Fruit fly (Drosophila melanogaster) whole organism, prepupa: ENCODE measurements around the gene CG31064.

ENCODE experiments used
- Blimp-1 ChIP-seq: fragments of 200-800 bp; sonication (Bioruptor generic); optimal IDR thresholded peaks from 3 replicates; lab custom pipeline; 2017; ENCODE audit warnings: missing biosample characterization, missing genetic modification characterization, mild to moderate bottlenecking, moderate library complexity, missing genetic modification reagents
- CG11294 ChIP-seq: fragments of 200-800 bp; sonication (Bioruptor generic); IDR thresholded peaks from 2 replicates; pipeline ENCODE4 v1.3.6; 2022; ENCODE audit warnings: missing biosample characterization, missing genetic modification characterization
- CG11762 ChIP-seq: fragments of 200-800 bp; sonication (Bioruptor generic); optimal IDR thresholded peaks from 3 replicates; lab custom pipeline; 2016; ENCODE audit warnings: missing biosample characterization, missing genetic modification characterization; ENCODE audit not compliant: insufficient read depth
- CG11902 ChIP-seq: fragments of 200-800 bp; sonication (Bioruptor generic); optimal IDR thresholded peaks from 3 replicates; lab custom pipeline; 2016; ENCODE audit warnings: missing biosample characterization, missing genetic modification characterization
- CG15336 ChIP-seq: fragments of 200-800 bp; sonication (Bioruptor generic); IDR thresholded peaks from 2 replicates; pipeline ENCODE4 v1.3.6; 2022; ENCODE audit warnings: missing biosample characterization, missing genetic modification characterization
- CG1621 ChIP-seq: fragments of 200-800 bp; sonication (Bioruptor generic); optimal IDR thresholded peaks from 3 replicates; lab custom pipeline; 2018; ENCODE audit warnings: missing biosample characterization, mild to moderate bottlenecking, missing genetic modification characterization
- CG16779 ChIP-seq: fragments of 200-800 bp; sonication (Bioruptor generic); optimal IDR thresholded peaks from 3 replicates; lab custom pipeline; 2017; ENCODE audit warnings: missing biosample characterization, mild to moderate bottlenecking, missing genetic modification characterization
- CG3032 ChIP-seq: fragments of 200-800 bp; optimal IDR thresholded peaks from 2 replicates; lab custom pipeline; 2019; ENCODE audit warnings: missing biosample characterization, mild to moderate bottlenecking, missing genetic modification characterization, moderate library complexity
- CG31627 ChIP-seq: fragments of 200-800 bp; sonication (Bioruptor generic); optimal IDR thresholded peaks from 3 replicates; lab custom pipeline; 2016; ENCODE audit warnings: missing biosample characterization, missing genetic modification characterization
- CG34406 ChIP-seq: fragments of 200-800 bp; sonication (Bioruptor generic); optimal IDR thresholded peaks from 3 replicates; lab custom pipeline; 2016; ENCODE audit warnings: missing biosample characterization, missing genetic modification characterization
- CG3919 ChIP-seq: fragments of 200-800 bp; sonication (Bioruptor generic); optimal IDR thresholded peaks from 3 replicates; lab custom pipeline; 2016; ENCODE audit warnings: missing biosample characterization, missing genetic modification characterization
- CG6163 ChIP-seq: fragments of 200-800 bp; sonication (Bioruptor generic); IDR thresholded peaks from 3 replicates; pipeline ENCODE4 v1.3.6; 2022; ENCODE audit warnings: missing biosample characterization, missing genetic modification characterization
- CG6276 ChIP-seq: fragments of 200-800 bp; sonication (Bioruptor generic); optimal IDR thresholded peaks from 2 replicates; lab custom pipeline; 2017; ENCODE audit warnings: missing biosample characterization, mild to moderate bottlenecking, missing genetic modification characterization
- CG6792 ChIP-seq: fragments of 200-800 bp; sonication (Bioruptor generic); optimal IDR thresholded peaks from 3 replicates; lab custom pipeline; 2016; ENCODE audit warnings: missing biosample characterization, missing genetic modification characterization
- CG6808 ChIP-seq: fragments of 200-800 bp; sonication (Bioruptor generic); optimal IDR thresholded peaks from 3 replicates; lab custom pipeline; 2017; ENCODE audit warnings: missing biosample characterization, missing genetic modification characterization, mild to moderate bottlenecking, moderate library complexity, missing genetic modification reagents
- CG6854 ChIP-seq: fragments of 200-800 bp; sonication (Bioruptor generic); optimal IDR thresholded peaks from 2 replicates; lab custom pipeline; 2017; ENCODE audit warnings: missing biosample characterization, mild to moderate bottlenecking, missing genetic modification characterization
- CG8319 ChIP-seq: fragments of 200-800 bp; sonication (Bioruptor generic); optimal IDR thresholded peaks from 3 replicates; lab custom pipeline; 2016; ENCODE audit warnings: missing biosample characterization, missing genetic modification characterization
- CG8632 ChIP-seq: fragments of 200-800 bp; sonication (Bioruptor generic); optimal IDR thresholded peaks from 3 replicates; lab custom pipeline; 2016; ENCODE audit warnings: missing biosample characterization, missing genetic modification characterization
- Eip75B ChIP-seq: fragments of 200-800 bp; sonication (Bioruptor generic); optimal IDR thresholded peaks from 3 replicates; lab custom pipeline; 2016; ENCODE audit warnings: missing biosample characterization, missing genetic modification characterization
- Eip93F ChIP-seq: fragments of 200-800 bp; sonication (Bioruptor generic); optimal IDR thresholded peaks from 2 replicates; lab custom pipeline; 2016; ENCODE audit warnings: missing biosample characterization, mild to moderate bottlenecking, missing genetic modification characterization
- Ets21C ChIP-seq: fragments of 200-800 bp; sonication (Bioruptor generic); optimal IDR thresholded peaks from 3 replicates; lab custom pipeline; 2016; ENCODE audit warnings: missing biosample characterization, missing genetic modification characterization
- Ets96B ChIP-seq: fragments of 200-800 bp; optimal IDR thresholded peaks from 2 replicates; lab custom pipeline; 2019; ENCODE audit warnings: missing biosample characterization, mild to moderate bottlenecking, missing genetic modification characterization, moderate library complexity
- Gug ChIP-seq: fragments of 200-800 bp; sonication (Bioruptor generic); IDR thresholded peaks from 2 replicates; pipeline ENCODE4 v1.3.6; 2022; ENCODE audit warnings: missing biosample characterization, missing genetic modification characterization
- Hr38 ChIP-seq: sonication (Bioruptor generic); optimal IDR thresholded peaks from 2 replicates; lab custom pipeline; 2016; ENCODE audit warnings: missing biosample characterization, missing genetic modification characterization
- Hr39 ChIP-seq: fragments of 200-800 bp; sonication (Bioruptor generic); optimal IDR thresholded peaks from 2 replicates; lab custom pipeline; 2016; ENCODE audit warnings: missing biosample characterization, missing genetic modification characterization
- Hr4 ChIP-seq: fragments of 200-800 bp; sonication (Bioruptor generic); optimal IDR thresholded peaks from 3 replicates; lab custom pipeline; 2016; ENCODE audit warnings: missing biosample characterization, missing genetic modification characterization
- Lpt ChIP-seq: fragments of 200-800 bp; sonication (Bioruptor generic); optimal IDR thresholded peaks from 3 replicates; lab custom pipeline; 2016; ENCODE audit warnings: missing biosample characterization, missing genetic modification characterization
- Met ChIP-seq: fragments of 200-800 bp; sonication (Bioruptor generic); optimal IDR thresholded peaks from 3 replicates; lab custom pipeline; 2016; ENCODE audit warnings: missing biosample characterization, missing genetic modification characterization
- OdsH ChIP-seq: fragments of 200-800 bp; sonication (Bioruptor generic); optimal IDR thresholded peaks from 3 replicates; lab custom pipeline; 2016; ENCODE audit warnings: missing biosample characterization, missing genetic modification characterization
- Sox102F ChIP-seq: fragments of 200-800 bp; sonication (Bioruptor generic); optimal IDR thresholded peaks from 2 replicates; lab custom pipeline; 2016; ENCODE audit warnings: missing biosample characterization, mild to moderate bottlenecking, missing genetic modification characterization
- Sox14 ChIP-seq: fragments of 200-800 bp; sonication (Bioruptor generic); optimal IDR thresholded peaks from 3 replicates; lab custom pipeline; 2016; ENCODE audit warnings: missing biosample characterization, missing genetic modification characterization
- Sox15 ChIP-seq: fragments of 200-800 bp; sonication (Bioruptor generic); optimal IDR thresholded peaks from 3 replicates; lab custom pipeline; 2016; ENCODE audit warnings: missing biosample characterization, missing genetic modification characterization
- achi ChIP-seq: fragments of 200-800 bp; sonication (Bioruptor generic); optimal IDR thresholded peaks from 3 replicates; lab custom pipeline; 2016; ENCODE audit warnings: missing biosample characterization, missing genetic modification characterization
- acj6 ChIP-seq: fragments of 200-800 bp; sonication (Bioruptor generic); optimal IDR thresholded peaks from 3 replicates; lab custom pipeline; 2016; ENCODE audit warnings: missing biosample characterization, missing genetic modification characterization
- cyc ChIP-seq: fragments of 200-800 bp; sonication (Bioruptor generic); optimal IDR thresholded peaks from 3 replicates; lab custom pipeline; 2016; ENCODE audit warnings: missing biosample characterization, missing genetic modification characterization
- dsx ChIP-seq: fragments of 200-800 bp; optimal IDR thresholded peaks from 3 replicates; lab custom pipeline; 2019; ENCODE audit warnings: missing biosample characterization, mild to moderate bottlenecking, missing genetic modification characterization, moderate library complexity; ENCODE audit not compliant: poor library complexity, severe bottlenecking
- eg ChIP-seq: fragments of 200-800 bp; sonication (Bioruptor generic); IDR thresholded peaks from 3 replicates; pipeline ENCODE4 v1.3.6; 2022; ENCODE audit warnings: missing biosample characterization, missing genetic modification characterization
- esn ChIP-seq: fragments of 200-800 bp; sonication (Bioruptor generic); optimal IDR thresholded peaks from 2 replicates; lab custom pipeline; 2016; ENCODE audit warnings: missing biosample characterization, mild to moderate bottlenecking, missing genetic modification characterization, moderate library complexity
- fd85E ChIP-seq: fragments of 200-800 bp; sonication (Bioruptor generic); optimal IDR thresholded peaks from 3 replicates; lab custom pipeline; 2016; ENCODE audit warnings: missing biosample characterization, missing genetic modification characterization
- fkh ChIP-seq: fragments of 200-800 bp; sonication (Bioruptor generic); optimal IDR thresholded peaks from 3 replicates; lab custom pipeline; 2017; ENCODE audit warnings: missing biosample characterization, mild to moderate bottlenecking, missing genetic modification characterization, moderate library complexity
- net ChIP-seq: fragments of 200-800 bp; sonication (Bioruptor generic); optimal IDR thresholded peaks from 3 replicates; lab custom pipeline; 2016; ENCODE audit warnings: missing biosample characterization, missing genetic modification characterization
- pdm3 ChIP-seq: fragments of 200-800 bp; sonication (Bioruptor generic); optimal IDR thresholded peaks from 3 replicates; lab custom pipeline; 2016; ENCODE audit warnings: missing biosample characterization, missing genetic modification characterization
- spab ChIP-seq: fragments of 200-800 bp; sonication (Bioruptor generic); optimal IDR thresholded peaks from 2 replicates; lab custom pipeline; 2017; ENCODE audit warnings: missing biosample characterization, mild to moderate bottlenecking, missing genetic modification characterization, missing genetic modification reagents
- ss ChIP-seq, 2 experiments: fragments of 200-800 bp; sonication (Bioruptor generic); optimal IDR thresholded peaks; 2 replicates in 1 of 2; 3 replicates in 1 of 2; lab custom pipeline; 2017 to 2018; ENCODE audit warnings: mild to moderate bottlenecking in 2 of 2, missing biosample characterization in 2 of 2, missing genetic modification characterization in 2 of 2, moderate library complexity in 1 of 2
- topi ChIP-seq: fragments of 200-800 bp; sonication (Bioruptor generic); optimal IDR thresholded peaks from 3 replicates; lab custom pipeline; 2016; ENCODE audit warnings: missing biosample characterization, missing genetic modification characterization

Gene CG31064

dm6 chr3R:27224727-27225126, 14.2 kb downstream of the CG31064 start (continued):
- peak; percentile 59 for TF ChIP-seq net (GFP tag; lab: Kevin White, UChicago)
- no peak for TF ChIP-seq Hr38 (GFP tag; lab: Kevin White, UChicago)
- peak; percentile 73 for TF ChIP-seq esn (GFP tag; lab: Kevin White, UChicago)
- peak; percentile 66 for TF ChIP-seq CG6276
- TF ChIP-seq CG6792 (GFP tag; lab: Kevin White, UChicago) = peak; percentile 67
- TF ChIP-seq spab (GFP tag; lab: Kevin White, UChicago) = peak; percentile 60
- TF ChIP-seq CG16779 = no peak
- peak; percentile 75 for TF ChIP-seq CG3919

- TF ChIP-seq ss (GFP tag; optimal IDR thresholded peaks at IDR 0.05; lab: Kevin White, UChicago) = no peak
- no peak for TF ChIP-seq Sox14
- no peak for TF ChIP-seq Met (GFP tag; lab: Kevin White, UChicago)
- TF ChIP-seq Lpt (GFP tag; lab: Kevin White, UChicago) = no peak
- no peak for TF ChIP-seq dsx (GFP tag; lab: Kevin White, UChicago)
- TF ChIP-seq CG11294 (GFP tag; lab: Robert Waterston, UW) = no peak
- no peak for TF ChIP-seq CG8319
- TF ChIP-seq spab (GFP tag; lab: Kevin White, UChicago) = no peak
- TF ChIP-seq Sox15 = no peak
- TF ChIP-seq CG11762 = no peak
- TF ChIP-seq net (GFP tag; lab: Kevin White, UChicago) = no peak
- TF ChIP-seq Blimp-1 (GFP tag; lab: Kevin White, UChicago) = no peak
- no peak for TF ChIP-seq CG15336 (GFP tag; lab: Robert Waterston, UW)
- TF ChIP-seq achi (GFP tag; lab: Kevin White, UChicago) = no peak
- TF ChIP-seq OdsH (GFP tag; lab: Kevin White, UChicago) = no peak
- TF ChIP-seq Ets96B (tag; lab: Kevin White, UChicago) = no peak
- TF ChIP-seq CG16779 = no peak
- TF ChIP-seq CG3919 = no peak
- TF ChIP-seq Hr4 (GFP tag; lab: Kevin White, UChicago) = no peak
Measured at dm6 chr3R:27223012-27223411, 15.9 kb downstream of the CG31064 start.

DNA sequence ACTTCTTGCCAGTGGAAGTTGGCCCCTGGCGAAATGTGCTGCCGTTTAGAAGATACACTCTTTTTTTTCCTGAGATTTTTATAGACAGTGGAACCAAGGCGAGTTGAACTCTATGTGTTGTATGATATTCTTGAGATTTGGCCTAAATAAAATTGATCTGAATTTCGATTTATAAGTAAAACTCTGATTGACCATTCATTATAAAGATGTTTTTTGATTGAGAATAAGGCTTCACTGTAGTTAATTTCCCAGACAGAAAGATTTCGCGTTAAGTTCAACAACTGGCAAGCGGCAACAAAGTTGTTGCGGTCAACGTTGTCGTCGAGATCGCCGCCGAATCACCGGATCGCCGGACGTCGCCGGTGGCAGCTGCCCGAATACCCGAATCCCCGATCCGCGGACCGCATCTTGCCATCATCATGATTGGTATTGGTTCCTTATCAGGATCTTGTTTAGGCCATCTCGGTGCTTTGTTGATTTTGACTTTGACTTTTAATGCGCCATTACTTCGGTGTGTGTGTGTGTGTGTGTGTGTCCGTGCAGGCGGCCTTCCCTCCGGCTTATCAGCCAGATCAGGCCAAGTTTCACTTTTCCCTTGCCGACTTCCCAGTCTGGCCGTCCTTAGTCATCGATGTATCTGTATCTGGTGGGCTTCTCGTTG, 16.7 kb downstream of the CG31064 start:
- TF ChIP-seq Hr4 (GFP tag; lab: Kevin White, UChicago) = no peak
- TF ChIP-seq CG11762 = no peak
- TF ChIP-seq CG8632 (GFP tag; lab: Kevin White, UChicago) = peak; percentile 40
- peak; percentile 16 for TF ChIP-seq OdsH (GFP tag; lab: Kevin White, UChicago)
- peak; percentile 36 for TF ChIP-seq cyc (GFP tag; lab: Kevin White, UChicago)
- peak; percentile 46 for TF ChIP-seq CG34406 (GFP tag; lab: Kevin White, UChicago)
- peak; percentile 59; the same call in 2 of the 3 replicates for TF ChIP-seq CG6163
- TF ChIP-seq Sox15 = no peak
- TF ChIP-seq Eip93F = no peak
- TF ChIP-seq Sox14 = no peak
- TF ChIP-seq CG6792 (GFP tag; lab: Kevin White, UChicago) = peak; percentile 52
- TF ChIP-seq CG1621 (tag; lab: Kevin White, UChicago) = no peak
- no peak for TF ChIP-seq Ets21C (GFP tag; lab: Kevin White, UChicago)
- no peak for TF ChIP-seq eg
- no peak for TF ChIP-seq fkh (GFP tag; lab: Kevin White, UChicago)
- no peak for TF ChIP-seq CG6854
- TF ChIP-seq CG3032 (tag; lab: Kevin White, UChicago) = peak; percentile 66
- peak; percentile 66 for TF ChIP-seq Ets96B (tag; lab: Kevin White, UChicago)
- TF ChIP-seq net (GFP tag; lab: Kevin White, UChicago) = no peak
- peak; percentile 23 for TF ChIP-seq Sox102F (GFP tag; lab: Kevin White, UChicago)
- TF ChIP-seq Gug = no peak
- TF ChIP-seq Hr39 (GFP tag; lab: Kevin White, UChicago) = peak; percentile 17
- no peak for TF ChIP-seq fd85E (GFP tag; lab: Kevin White, UChicago)
- peak; percentile 25 for TF ChIP-seq CG31627
- TF ChIP-seq esn (GFP tag; lab: Kevin White, UChicago) = peak; percentile 32
- peak; percentile 37 for TF ChIP-seq topi (GFP tag; lab: Kevin White, UChicago)
- peak; percentile 45 for TF ChIP-seq Eip75B (GFP tag; lab: Kevin White, UChicago)
- TF ChIP-seq CG8319 = peak; percentile 5
- TF ChIP-seq Hr38 (GFP tag; lab: Kevin White, UChicago) = no peak
- TF ChIP-seq acj6 (GFP tag; lab: Kevin White, UChicago) = peak; percentile 11
- TF ChIP-seq CG15336 (GFP tag; lab: Robert Waterston, UW) = no peak
- peak; percentile 31 for TF ChIP-seq CG11902 (GFP tag; lab: Kevin White, UChicago)
- peak; percentile 42 for TF ChIP-seq CG6808
- TF ChIP-seq CG11294 (GFP tag; lab: Robert Waterston, UW) = no peak
- peak; percentile 27 for TF ChIP-seq pdm3 (GFP tag; lab: Kevin White, UChicago)
